Fruit fly (Drosophila melanogaster) whole organism, embryonic: Measurements from ENCODE around the gene CG31495.
A peak's percentile ranks its signal among the peaks of the same experiment; 100 is the strongest.

Experiments
- B-H1 ChIP-seq: fragments of 200-800 bp; sonication (Bioruptor generic); IDR thresholded peaks from 3 replicates; pipeline ENCODE4 v1.3.6; 2022; ENCODE audit warnings: missing biosample characterization, missing genetic modification characterization
- CG12219 ChIP-seq: fragments of 200-800 bp; sonication (Bioruptor generic); optimal IDR thresholded peaks from 3 replicates; lab custom pipeline; 2018; ENCODE audit warnings: missing biosample characterization, mild to moderate bottlenecking, missing genetic modification characterization
- CG12391 ChIP-seq: fragments of 200-800 bp; sonication (Bioruptor generic); optimal IDR thresholded peaks from 3 replicates; lab custom pipeline; 2018; ENCODE audit warnings: missing biosample characterization, mild to moderate bottlenecking, missing genetic modification characterization, moderate library complexity
- CG14441 ChIP-seq: fragments of 200-800 bp; sonication (Bioruptor generic); IDR thresholded peaks from 2 replicates; pipeline ENCODE4 v1.3.6; 2022; ENCODE audit warnings: missing biosample characterization, missing genetic modification characterization
- CG14710 ChIP-seq: fragments of 200-800 bp; sonication (Bioruptor generic); optimal IDR thresholded peaks from 3 replicates; lab custom pipeline; 2019; ENCODE audit warnings: missing biosample characterization, mild to moderate bottlenecking, missing genetic modification characterization, moderate library complexity
- CG17361 ChIP-seq: fragments of 200-800 bp; sonication (Bioruptor generic); IDR thresholded peaks from 3 replicates; pipeline ENCODE4 v1.3.6; 2022; ENCODE audit warnings: missing biosample characterization, missing genetic modification characterization
- CG17385 ChIP-seq: fragments of 200-800 bp; sonication (Bioruptor generic); optimal IDR thresholded peaks from 3 replicates; lab custom pipeline; 2018; ENCODE audit warnings: missing biosample characterization, mild to moderate bottlenecking, missing genetic modification characterization
- CG17829 ChIP-seq: fragments of 200-800 bp; optimal IDR thresholded peaks from 2 replicates; lab custom pipeline; 2019; ENCODE audit warnings: missing biosample characterization, mild to moderate bottlenecking, missing genetic modification characterization, moderate library complexity
- CG18011 ChIP-seq: fragments of 200-800 bp; sonication (Bioruptor generic); optimal IDR thresholded peaks from 2 replicates; lab custom pipeline; 2017; ENCODE audit warnings: missing biosample characterization, missing genetic modification characterization, mild to moderate bottlenecking, moderate library complexity, missing genotype
- CG32772 ChIP-seq: fragments of 200-800 bp; sonication (Bioruptor generic); IDR thresholded peaks from 2 replicates; pipeline ENCODE4 v1.3.6; 2022; ENCODE audit warnings: missing biosample characterization, missing genetic modification characterization
- CG3407 ChIP-seq: fragments of 200-800 bp; sonication (Bioruptor generic); optimal IDR thresholded peaks from 2 replicates; lab custom pipeline; 2018; ENCODE audit warnings: missing biosample characterization, mild to moderate bottlenecking, missing genetic modification characterization
- CG34422 ChIP-seq: fragments of 200-800 bp; sonication (Bioruptor generic); IDR thresholded peaks from 3 replicates; pipeline ENCODE4 v1.3.6; 2022; ENCODE audit warnings: missing biosample characterization, missing genetic modification characterization
- CG4404 ChIP-seq: fragments of 200-800 bp; sonication (Bioruptor generic); IDR thresholded peaks from 2 replicates; pipeline ENCODE4 v1.3.6; 2022; ENCODE audit warnings: missing biosample characterization, missing genetic modification characterization
- CG4707 ChIP-seq: fragments of 200-800 bp; sonication (Bioruptor generic); optimal IDR thresholded peaks from 2 replicates; lab custom pipeline; 2018; ENCODE audit warnings: missing biosample characterization, mild to moderate bottlenecking, missing genetic modification characterization, moderate library complexity
- CG4854 ChIP-seq: fragments of 200-800 bp; sonication (Bioruptor generic); optimal IDR thresholded peaks from 2 replicates; lab custom pipeline; 2016; ENCODE audit warnings: missing biosample characterization, missing genetic modification characterization, inconsistent platforms
- CG6765 ChIP-seq: fragments of 200-800 bp; sonication (Bioruptor generic); optimal IDR thresholded peaks from 3 replicates; lab custom pipeline; 2017; ENCODE audit warnings: missing biosample characterization, mild to moderate bottlenecking, missing genetic modification characterization
- CG8924 ChIP-seq: fragments of 200-800 bp; optimal IDR thresholded peaks from 3 replicates; lab custom pipeline; 2019; ENCODE audit warnings: missing biosample characterization, mild to moderate bottlenecking, missing genetic modification characterization, moderate library complexity
- CTCF ChIP-seq: fragments of 200-800 bp; sonication (Bioruptor generic); optimal IDR thresholded peaks from 2 replicates; lab custom pipeline; 2017; ENCODE audit warnings: missing biosample characterization, mild to moderate bottlenecking, missing genetic modification characterization, moderate library complexity
- D ChIP-seq, 2 experiments: fragments of 200-800 bp in 1 of 2; fragments of >200 bp in 1 of 2; sonication (Bioruptor generic) in 1 of 2; optimal IDR thresholded peaks; 2 replicates in 1 of 2; 3 replicates in 1 of 2; lab custom pipeline; 2017; ENCODE audit warnings: mild to moderate bottlenecking in 1 of 2, missing biosample characterization in 1 of 2, missing genetic modification characterization in 1 of 2, missing genetic modification reagents in 1 of 2
- D19A ChIP-seq: fragments of 200-800 bp; optimal IDR thresholded peaks from 3 replicates; lab custom pipeline; 2019; ENCODE audit warnings: missing biosample characterization, mild to moderate bottlenecking, missing genetic modification characterization, moderate library complexity
- Dek ChIP-seq: fragments of 200-800 bp; sonication (Bioruptor generic); optimal IDR thresholded peaks from 3 replicates; lab custom pipeline; 2019; ENCODE audit warnings: missing biosample characterization, mild to moderate bottlenecking, missing genetic modification characterization, moderate library complexity
- Dip3 ChIP-seq: fragments of 200-800 bp; sonication (Bioruptor generic); optimal IDR thresholded peaks from 3 replicates; lab custom pipeline; 2016; ENCODE audit warnings: missing biosample characterization, missing genetic modification characterization
- ERR ChIP-seq: fragments of 200-800 bp; sonication (Bioruptor generic); optimal IDR thresholded peaks from 2 replicates; lab custom pipeline; 2016; ENCODE audit warnings: missing biosample characterization, missing genetic modification characterization
- HHEX ChIP-seq: fragments of 200-800 bp; sonication (Bioruptor generic); optimal IDR thresholded peaks from 3 replicates; lab custom pipeline; 2017; ENCODE audit warnings: missing biosample characterization, mild to moderate bottlenecking, missing genetic modification characterization, missing genetic modification reagents
- Hmx ChIP-seq: fragments of 200-800 bp; sonication (Bioruptor generic); optimal IDR thresholded peaks from 2 replicates; lab custom pipeline; 2016; ENCODE audit warnings: missing biosample characterization, missing genetic modification characterization
- Hsf ChIP-seq: fragments of 200-800 bp; sonication (Bioruptor generic); optimal IDR thresholded peaks from 3 replicates; lab custom pipeline; 2016; ENCODE audit warnings: missing biosample characterization, missing genetic modification characterization
- Nf-YA ChIP-seq: fragments of 200-800 bp; sonication (Bioruptor generic); IDR thresholded peaks from 2 replicates; pipeline ENCODE4 v1.3.6; 2022; ENCODE audit warnings: missing biosample characterization, missing genetic modification characterization
- Oaz ChIP-seq: fragments of 200-800 bp; sonication (Bioruptor generic); IDR thresholded peaks from 2 replicates; pipeline ENCODE4 v1.3.6; 2022; ENCODE audit warnings: missing biosample characterization, missing genetic modification characterization
- PHDP ChIP-seq: fragments of 200-800 bp; sonication (Bioruptor generic); optimal IDR thresholded peaks from 3 replicates; lab custom pipeline; 2018; ENCODE audit warnings: missing biosample characterization, mild to moderate bottlenecking, missing genetic modification characterization, moderate library complexity
- Sox100B ChIP-seq: fragments of 200-800 bp; sonication (Bioruptor generic); optimal IDR thresholded peaks from 3 replicates; lab custom pipeline; 2018; ENCODE audit warnings: missing biosample characterization, mild to moderate bottlenecking, missing genetic modification characterization
- ash1 ChIP-seq: fragments of 200-800 bp; sonication (Bioruptor generic); optimal IDR thresholded peaks from 2 replicates; lab custom pipeline; 2018; ENCODE audit warnings: missing biosample characterization, mild to moderate bottlenecking, missing genetic modification characterization
- ato ChIP-seq: fragments of 200-800 bp; sonication (Bioruptor generic); IDR thresholded peaks from 2 replicates; pipeline ENCODE4 v1.3.6; 2022; ENCODE audit warnings: missing biosample characterization, missing genetic modification characterization; ENCODE audit not compliant: partially characterized antibody
- bowl ChIP-seq: fragments of 200-800 bp; sonication (Bioruptor generic); IDR thresholded peaks from 2 replicates; pipeline ENCODE4 v1.3.6; 2022; ENCODE audit warnings: missing biosample characterization, missing genetic modification characterization
- corto ChIP-seq: fragments of 200-800 bp; sonication (Bioruptor generic); optimal IDR thresholded peaks from 2 replicates; lab custom pipeline; 2016; ENCODE audit warnings: missing biosample characterization, mild to moderate bottlenecking, missing genetic modification characterization, moderate library complexity
- dan ChIP-seq: fragments of 200-800 bp; sonication (Bioruptor generic); IDR thresholded peaks from 2 replicates; pipeline ENCODE4 v1.3.6; 2022; ENCODE audit warnings: missing biosample characterization, missing genetic modification characterization
- fd3F ChIP-seq: fragments of 200-800 bp; sonication (Bioruptor generic); optimal IDR thresholded peaks from 2 replicates; lab custom pipeline; 2018; ENCODE audit warnings: missing biosample characterization, mild to moderate bottlenecking, missing genetic modification characterization, moderate library complexity
- ftz-f1 ChIP-seq: fragments of 200-800 bp; sonication (Bioruptor generic); optimal IDR thresholded peaks from 2 replicates; lab custom pipeline; 2016; ENCODE audit warnings: missing biosample characterization, missing genetic modification characterization
- hth ChIP-seq: fragments of >200 bp; optimal IDR thresholded peaks from 2 replicates; lab custom pipeline; 2017; ENCODE audit warnings: inconsistent platforms
- jigr1 ChIP-seq: fragments of 200-800 bp; sonication (Bioruptor generic); IDR thresholded peaks from 3 replicates; pipeline ENCODE4 v1.3.6; 2022; ENCODE audit warnings: missing biosample characterization, missing genetic modification characterization
- kah ChIP-seq: fragments of 200-800 bp; sonication (Bioruptor generic); optimal IDR thresholded peaks from 2 replicates; lab custom pipeline; 2018; ENCODE audit warnings: missing biosample characterization, mild to moderate bottlenecking, missing genetic modification characterization
- klu ChIP-seq: fragments of 200-800 bp; sonication (Bioruptor generic); IDR thresholded peaks from 2 replicates; pipeline ENCODE4 v1.3.6; 2022; ENCODE audit warnings: missing biosample characterization, missing genetic modification characterization
- lilli ChIP-seq: fragments of 200-800 bp; sonication (Bioruptor generic); optimal IDR thresholded peaks from 3 replicates; lab custom pipeline; 2016; ENCODE audit warnings: missing biosample characterization, missing genetic modification characterization
- nmo ChIP-seq: fragments of 200-800 bp; sonication (Bioruptor generic); optimal IDR thresholded peaks from 2 replicates; lab custom pipeline; 2018; ENCODE audit warnings: missing biosample characterization, mild to moderate bottlenecking, missing genetic modification characterization, moderate library complexity
- prd ChIP-seq, 3 experiments: fragments of >200 bp in 2 of 3; fragments of 200-800 bp in 1 of 3; sonication (Bioruptor generic) in 1 of 3; optimal IDR thresholded peaks in 2 of 3; IDR thresholded peaks in 1 of 3; 2 replicates in 2 of 3; 3 replicates in 1 of 3; pipeline versions ENCODE4 v1.3.6 to Lab custom; 2017 to 2022; ENCODE audit warnings: missing biosample characterization in 1 of 3, missing genetic modification characterization in 1 of 3
- sd ChIP-seq: fragments of 200-800 bp; sonication (Bioruptor generic); optimal IDR thresholded peaks from 3 replicates; lab custom pipeline; 2018; ENCODE audit warnings: missing biosample characterization, mild to moderate bottlenecking, missing genetic modification characterization, moderate library complexity
- trh ChIP-seq: fragments of 200-800 bp; sonication (Bioruptor generic); optimal IDR thresholded peaks from 2 replicates; lab custom pipeline; 2016; ENCODE audit warnings: missing biosample characterization, missing genetic modification characterization
- vvl ChIP-seq: fragments of 200-800 bp; sonication (Bioruptor generic); IDR thresholded peaks from 2 replicates; pipeline ENCODE4 v1.3.6; 2022; ENCODE audit warnings: missing biosample characterization, missing genetic modification characterization
- wor ChIP-seq: fragments of 200-800 bp; sonication (Bioruptor generic); IDR thresholded peaks from 2 replicates; pipeline ENCODE4 v1.3.6; 2022; ENCODE audit warnings: missing biosample characterization, missing genetic modification characterization
- zen ChIP-seq: fragments of 200-800 bp; sonication (Bioruptor generic); optimal IDR thresholded peaks from 3 replicates; lab custom pipeline; 2018; ENCODE audit warnings: missing biosample characterization, mild to moderate bottlenecking, missing genetic modification characterization, moderate library complexity

Gene CG31495

DNA sequence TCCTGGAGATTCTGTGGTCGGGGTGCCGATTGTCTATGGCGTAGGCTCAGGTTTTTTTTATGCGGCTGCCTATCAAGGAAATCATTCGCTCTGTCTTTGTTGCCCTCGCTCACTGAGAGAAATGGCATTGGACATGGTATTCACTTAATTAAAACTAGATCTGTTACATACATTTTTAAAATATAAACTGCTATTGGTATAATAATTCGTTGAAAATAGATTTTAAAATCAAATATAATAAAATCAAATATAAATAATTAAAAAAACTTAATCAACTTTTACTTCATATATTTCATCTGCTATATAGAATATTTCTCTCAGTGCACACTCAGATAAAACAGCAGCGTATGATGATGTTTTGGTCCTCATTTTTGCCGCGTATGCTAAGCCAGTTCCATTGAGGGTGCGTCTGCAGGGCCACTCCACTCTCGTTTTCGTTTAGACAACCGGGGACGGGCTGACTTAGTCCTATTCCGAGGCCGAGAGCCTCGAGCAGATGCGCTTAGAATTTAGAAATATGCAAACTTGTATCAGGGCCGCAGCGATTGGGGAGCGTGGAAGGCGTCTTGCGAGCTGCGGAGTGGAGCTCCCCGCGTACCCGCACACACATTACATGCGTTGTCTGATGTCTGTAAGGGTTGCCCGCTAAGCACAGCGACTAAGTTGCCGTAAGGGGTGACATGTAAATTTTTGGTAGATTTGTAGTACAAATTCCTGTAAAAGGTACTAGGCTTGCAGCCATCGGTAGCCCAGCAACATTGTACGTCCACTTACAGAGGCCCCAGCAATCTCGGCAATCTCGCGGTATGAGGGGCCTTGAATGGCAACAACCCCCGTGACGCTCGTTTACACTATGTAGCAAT is 39.9 kb downstream of the CG31495 start (continued):
- TF ChIP-seq HHEX (GFP tag; lab: Kevin White, UChicago) (peak; percentile 22), CG6765 (GFP tag; lab: Kevin White, UChicago) (no peak), ERR (no peak), CG4854 (no peak), Oaz (GFP tag; lab: Robert Waterston, UW) (no peak), Dip3 (GFP tag; lab: Kevin White, UChicago) (no peak), kah (GFP tag; lab: Kevin White, UChicago) (no peak), CG12391 (tag; lab: Kevin White, UChicago) (peak; percentile 65), D19A (tag; lab: Kevin White, UChicago) (peak; percentile 44), Hsf (GFP tag; lab: Kevin White, UChicago) (no peak), klu (no peak), Dek (tag; lab: Kevin White, UChicago) (no peak), ftz-f1 (no peak), PHDP (tag; lab: Kevin White, UChicago) (peak; percentile 28), CG17361 (GFP tag; lab: Robert Waterston, UW) (peak; percentile 51; the same call in 2 of the 3 replicates), vvl (GFP tag; lab: Robert Waterston, UW) (peak; percentile 23; the same call in 1 of the 2 replicates), Nf-YA (no peak), CG18011 (GFP tag; lab: Kevin White, UChicago) (no peak), jigr1 (GFP tag; lab: Robert Waterston, UW) (no peak), hth (lab: Kevin White, UChicago) (no peak), fd3F (GFP tag; lab: Kevin White, UChicago) (no peak), CG14441 (no peak), nmo (GFP tag; lab: Kevin White, UChicago) (peak; percentile 37), D (optimal IDR thresholded peaks at IDR 0.05; lab: Kevin White, UChicago) (no peak), D (GFP tag; optimal IDR thresholded peaks at IDR 0.05; lab: Kevin White, UChicago) (peak; percentile 48), prd (optimal IDR thresholded peaks at IDR 0.05; lab: Kevin White, UChicago) (no peak), prd (GFP tag; IDR thresholded peaks at IDR 0.05; lab: Robert Waterston, UW) (peak; percentile 56; the same call in 2 of the 3 replicates), CG4707 (GFP tag; lab: Kevin White, UChicago) (no peak), CG14710 (peak; percentile 64), B-H1 (GFP tag; lab: Robert Waterston, UW) (no peak), CG17829 (tag; lab: Kevin White, UChicago) (peak; percentile 62), CG32772 (no peak), zen (peak; percentile 62), ato (GFP tag; lab: Robert Waterston, UW) (no peak), CG12219 (GFP tag; lab: Kevin White, UChicago) (no peak), dan (GFP tag; lab: Robert Waterston, UW) (no peak), CG34422 (GFP tag; lab: Robert Waterston, UW) (no peak), Hmx (GFP tag; lab: Kevin White, UChicago) (no peak), trh (GFP tag; lab: Kevin White, UChicago) (no peak), CG3407 (GFP tag; lab: Kevin White, UChicago) (no peak), CG4404 (peak; percentile 41), bowl (GFP tag; lab: Robert Waterston, UW) (no peak), CG17385 (GFP tag; lab: Kevin White, UChicago) (peak; percentile 25), lilli (GFP tag; lab: Kevin White, UChicago) (no peak), CTCF (no peak), corto (GFP tag; lab: Kevin White, UChicago) (no peak), CG8924 (tag; lab: Kevin White, UChicago) (peak; percentile 54), sd (tag; lab: Kevin White, UChicago) (no peak), wor (GFP tag; lab: Robert Waterston, UW) (no peak), ash1 (GFP tag; lab: Kevin White, UChicago) (no peak), Sox100B (GFP tag; lab: Kevin White, UChicago) (peak; percentile 43)
